Fruit fly (Drosophila melanogaster): ENCODE results near the gene bif.

- no peak for TF ChIP-seq CG3919 (GFP tag; optimal IDR thresholded peaks at IDR 0.05)
- no peak for TF ChIP-seq Hr39 (GFP tag; optimal IDR thresholded peaks at IDR 0.05)
- no peak for TF ChIP-seq pdm3 (GFP tag; optimal IDR thresholded peaks at IDR 0.05)
- TF ChIP-seq Ets21C (GFP tag; optimal IDR thresholded peaks at IDR 0.05) = no peak
- TF ChIP-seq salr (GFP tag; optimal IDR thresholded peaks at IDR 0.05) = no peak
- TF ChIP-seq achi (GFP tag; optimal IDR thresholded peaks at IDR 0.05) = no peak
- TF ChIP-seq fd85E (GFP tag; optimal IDR thresholded peaks at IDR 0.05) = no peak
- TF ChIP-seq CG11902 (GFP tag; optimal IDR thresholded peaks at IDR 0.05) = no peak
- no peak for TF ChIP-seq Blimp-1 (GFP tag; optimal IDR thresholded peaks at IDR 0.05)
- no peak for TF ChIP-seq CG6854 (GFP tag; optimal IDR thresholded peaks at IDR 0.05)
- TF ChIP-seq CG10669 (GFP tag; optimal IDR thresholded peaks at IDR 0.05) = no peak
Measured at dm6 chrX:11728999-11729398, 50.2 kb downstream of the bif start, which contains the start of gene inaF-D.
